Worm (Caenorhabditis elegans) whole organism, L3 larva: Measurements from ENCODE around the gene M03F4.6.

Experiments
- ZK546.5 ChIP-seq: sonication (generic microtip); optimal IDR thresholded peaks from 2 replicates; lab custom pipeline; 2017; ENCODE audit warnings: missing biosample characterization, missing genetic modification characterization
- aly-2 ChIP-seq: fragments of 150-350 bp; optimal IDR thresholded peaks from 2 replicates; lab custom pipeline; 2014; ENCODE audit warnings: missing biosample characterization, missing genetic modification characterization
- ama-1 ChIP-seq: fragments of 150-350 bp; optimal IDR thresholded peaks from 2 replicates; lab custom pipeline; 2018
- ceh-16 ChIP-seq: sonication (generic microtip); optimal IDR thresholded peaks from 2 replicates; lab custom pipeline; 2017; ENCODE audit warnings: missing biosample characterization, missing genetic modification characterization
- ceh-28 ChIP-seq: fragments of 150-350 bp; optimal IDR thresholded peaks from 2 replicates; lab custom pipeline; 2014; ENCODE audit warnings: missing biosample characterization, missing genetic modification reagents, missing genetic modification characterization
- ceh-82 ChIP-seq: fragments of 150-350 bp; optimal IDR thresholded peaks from 2 replicates; lab custom pipeline; 2014; ENCODE audit warnings: missing biosample characterization, missing genetic modification characterization
- ceh-9 ChIP-seq: sonication (generic microtip); optimal IDR thresholded peaks from 2 replicates; lab custom pipeline; 2018; ENCODE audit warnings: missing biosample characterization, missing genetic modification characterization
- daf-12 ChIP-seq: fragments of 150-350 bp; optimal IDR thresholded peaks from 2 replicates; lab custom pipeline; 2014; ENCODE audit warnings: missing biosample characterization, missing genetic modification reagents, missing genetic modification characterization
- egl-5 ChIP-seq: fragments of 150-350 bp; optimal IDR thresholded peaks from 2 replicates; lab custom pipeline; 2017; ENCODE audit warnings: missing biosample characterization, missing genetic modification reagents, missing genetic modification characterization, inconsistent platforms
- elt-1 ChIP-seq: fragments of 150-350 bp; optimal IDR thresholded peaks from 2 replicates; lab custom pipeline; 2014; ENCODE audit warnings: missing biosample characterization, missing genetic modification characterization
- elt-2 ChIP-seq: sonication (generic microtip); optimal IDR thresholded peaks from 2 replicates; lab custom pipeline; 2016; ENCODE audit warnings: missing genetic modification reagents, mild to moderate bottlenecking, missing genetic modification characterization, missing compliant biosample characterization
- elt-3 ChIP-seq, 3 experiments: fragments of 150-350 bp in 1 of 3; sonication (generic microtip) in 2 of 3; optimal IDR thresholded peaks; 2 replicates in 2 of 3; 4 replicates in 1 of 3; lab custom pipeline; 2014 to 2017; ENCODE audit warnings: missing biosample characterization in 3 of 3, missing genetic modification characterization in 3 of 3
- eor-1 ChIP-seq, 2 experiments: fragments of 150-350 bp; optimal IDR thresholded peaks; 2 replicates each; lab custom pipeline; 2014 to 2018; ENCODE audit warnings: missing biosample characterization in 2 of 2, missing genetic modification characterization in 2 of 2
- fkh-10 ChIP-seq: sonication (generic microtip); optimal IDR thresholded peaks from 2 replicates; lab custom pipeline; 2017; ENCODE audit warnings: missing biosample characterization, missing genetic modification reagents, missing genetic modification characterization
- fos-1 ChIP-seq: fragments of 150-350 bp; optimal IDR thresholded peaks from 2 replicates; lab custom pipeline; 2014; ENCODE audit warnings: missing biosample characterization, missing genetic modification characterization
- hmg-11 ChIP-seq: sonication (generic microtip); optimal IDR thresholded peaks from 2 replicates; lab custom pipeline; 2016; ENCODE audit warnings: missing genetic modification characterization, missing compliant biosample characterization
- jun-1 ChIP-seq: fragments of 150-350 bp; optimal IDR thresholded peaks from 2 replicates; lab custom pipeline; 2014; ENCODE audit warnings: missing biosample characterization, missing genetic modification reagents, missing genetic modification characterization
- lin-15B ChIP-seq: fragments of 150-350 bp; optimal IDR thresholded peaks from 2 replicates; lab custom pipeline; 2014; ENCODE audit warnings: missing biosample characterization, missing genetic modification characterization
- lin-39 ChIP-seq: fragments of 150-350 bp; optimal IDR thresholded peaks from 2 replicates; lab custom pipeline; 2018; ENCODE audit warnings: missing biosample characterization, missing genetic modification reagents, missing genetic modification characterization
- lsy-12 ChIP-seq: sonication (generic microtip); optimal IDR thresholded peaks from 2 replicates; lab custom pipeline; 2016; ENCODE audit warnings: mild to moderate bottlenecking, missing genetic modification characterization, missing compliant biosample characterization
- mdl-1 ChIP-seq: fragments of 150-350 bp; optimal IDR thresholded peaks from 2 replicates; lab custom pipeline; 2014; ENCODE audit warnings: missing biosample characterization, missing genetic modification characterization
- mml-1 ChIP-seq: fragments of 150-350 bp; sonication (generic microtip); optimal IDR thresholded peaks from 3 replicates; lab custom pipeline; 2014; ENCODE audit warnings: missing biosample characterization, missing genetic modification characterization
- nfya-1 ChIP-seq: sonication (generic microtip); optimal IDR thresholded peaks from 2 replicates; lab custom pipeline; 2017; ENCODE audit warnings: missing genetic modification characterization, mild to moderate bottlenecking, missing compliant biosample characterization, antibody characterized with exemption, moderate library complexity; ENCODE audit not compliant: insufficient read depth
- nhr-11 ChIP-seq: fragments of 150-350 bp; optimal IDR thresholded peaks from 2 replicates; lab custom pipeline; 2014; ENCODE audit warnings: missing biosample characterization, missing genetic modification characterization
- nhr-12 ChIP-seq: fragments of 150-350 bp; optimal IDR thresholded peaks from 2 replicates; lab custom pipeline; 2014; ENCODE audit warnings: missing biosample characterization, missing genetic modification characterization
- nhr-23 ChIP-seq: fragments of 150-350 bp; optimal IDR thresholded peaks from 2 replicates; lab custom pipeline; 2014; ENCODE audit warnings: missing biosample characterization, missing genetic modification reagents, missing genetic modification characterization
- nhr-237 ChIP-seq: fragments of 150-350 bp; optimal IDR thresholded peaks from 2 replicates; lab custom pipeline; 2014; ENCODE audit warnings: missing biosample characterization, missing genetic modification characterization
- nhr-43 ChIP-seq: sonication (generic microtip); optimal IDR thresholded peaks from 2 replicates; lab custom pipeline; 2016; ENCODE audit warnings: mild to moderate bottlenecking, missing genetic modification characterization, missing compliant biosample characterization; ENCODE audit not compliant: poor library complexity, severe bottlenecking
- nhr-67 ChIP-seq: fragments of 150-350 bp; optimal IDR thresholded peaks from 2 replicates; lab custom pipeline; 2014; ENCODE audit warnings: missing biosample characterization, missing genetic modification characterization
- nhr-76 ChIP-seq: fragments of 150-350 bp; sonication (generic microtip); optimal IDR thresholded peaks from 5 replicates; lab custom pipeline; 2014; ENCODE audit warnings: missing biosample characterization, missing genetic modification characterization
- nhr-77 ChIP-seq: fragments of 150-350 bp; optimal IDR thresholded peaks from 2 replicates; lab custom pipeline; 2014; ENCODE audit warnings: missing biosample characterization, missing genetic modification characterization
- pha-4 ChIP-seq: fragments of 150-350 bp; optimal IDR thresholded peaks from 2 replicates; lab custom pipeline; 2014; ENCODE audit warnings: missing biosample characterization, missing genetic modification reagents, missing genetic modification characterization
- pqm-1 ChIP-seq: fragments of 150-350 bp; optimal IDR thresholded peaks from 2 replicates; lab custom pipeline; 2017; ENCODE audit warnings: missing biosample characterization, missing genetic modification characterization, inconsistent platforms
- sea-2 ChIP-seq: fragments of 150-350 bp; sonication (generic microtip); optimal IDR thresholded peaks from 4 replicates; lab custom pipeline; 2014; ENCODE audit warnings: missing biosample characterization, missing genetic modification reagents, missing genetic modification characterization
- skn-1 ChIP-seq: fragments of 150-350 bp; optimal IDR thresholded peaks from 2 replicates; lab custom pipeline; 2014; ENCODE audit warnings: missing biosample characterization, missing genetic modification characterization
- snpc-4 ChIP-seq: fragments of 150-350 bp; optimal IDR thresholded peaks from 2 replicates; lab custom pipeline; 2014; ENCODE audit warnings: missing biosample characterization, missing genetic modification characterization
- tbx-2 ChIP-seq: sonication (generic microtip); optimal IDR thresholded peaks from 2 replicates; lab custom pipeline; 2016; ENCODE audit warnings: mild to moderate bottlenecking, missing genetic modification characterization, missing compliant biosample characterization
- unc-39 ChIP-seq: sonication (generic microtip); optimal IDR thresholded peaks from 4 replicates; lab custom pipeline; 2017; ENCODE audit warnings: missing biosample characterization, missing genetic modification characterization
- unc-62 ChIP-seq: fragments of 150-350 bp; sonication (generic microtip); optimal IDR thresholded peaks from 4 replicates; lab custom pipeline; 2014; ENCODE audit warnings: missing biosample characterization, missing genetic modification reagents, missing genetic modification characterization
- zag-1 ChIP-seq: fragments of 150-350 bp; optimal IDR thresholded peaks from 2 replicates; lab custom pipeline; 2014; ENCODE audit warnings: missing biosample characterization, missing genetic modification characterization
- ztf-11 ChIP-seq: fragments of 150-350 bp; optimal IDR thresholded peaks from 2 replicates; lab custom pipeline; 2014; ENCODE audit warnings: missing biosample characterization, missing genetic modification characterization
- ztf-4 ChIP-seq: fragments of 150-350 bp; optimal IDR thresholded peaks from 2 replicates; lab custom pipeline; 2014; ENCODE audit warnings: missing biosample characterization, missing genetic modification characterization

The M03F4.6 gene

ce11 chrX:4960422-4960821, 8.7 kb downstream of the M03F4.6 start, which contains the start of gene act-4:
Gene act-4, plus strand, starts transcription at chrX:4960621.
- TF ChIP-seq lsy-12 (peak; percentile 44), ceh-16 (tag; lab: Kevin White, UChicago) (no peak), zag-1 (tag; lab: Kevin White, UChicago) (no peak), nhr-77 (tag; lab: Kevin White, UChicago) (no peak), mdl-1 (peak; percentile 45), snpc-4 (no peak), eor-1 (tag; optimal IDR thresholded peaks at IDR 0.05; lab: Kevin White, UChicago) (no peak), ztf-4 (tag; lab: Kevin White, UChicago) (no peak), lin-15B (tag; lab: Kevin White, UChicago) (peak; percentile 37), nhr-11 (tag; lab: Kevin White, UChicago) (no peak), hmg-11 (tag; lab: Kevin White, UChicago) (peak; percentile 91), fkh-10 (GFP tag; lab: Kevin White, UChicago) (peak; percentile 48), nhr-67 (tag; lab: Kevin White, UChicago) (no peak), elt-3 (tag; optimal IDR thresholded peaks at IDR 0.05; lab: Kevin White, UChicago) (no peak), nfya-1 (tag; lab: Kevin White, UChicago) (peak; percentile 100), mml-1 (tag; lab: Kevin White, UChicago) (no peak), skn-1 (tag; lab: Kevin White, UChicago) (no peak), egl-5 (tag; lab: Kevin White, UChicago) (peak; percentile 44), ZK546.5 (tag; lab: Kevin White, UChicago) (no peak), elt-2 (tag; lab: Kevin White, UChicago) (no peak), sea-2 (GFP tag; lab: Kevin White, UChicago) (no peak), tbx-2 (tag; lab: Kevin White, UChicago) (peak; percentile 10), nhr-43 (tag; lab: Kevin White, UChicago) (no peak), nhr-23 (tag; lab: Kevin White, UChicago) (peak; percentile 5), lin-39 (tag; lab: Kevin White, UChicago) (peak; percentile 58), aly-2 (no peak), pha-4 (peak; percentile 45), nhr-237 (tag; lab: Kevin White, UChicago) (no peak), pqm-1 (tag; lab: Kevin White, UChicago) (no peak), nhr-12 (tag; lab: Kevin White, UChicago) (no peak), ama-1 (lab: Kevin White, UChicago) (peak; percentile 96), unc-62 (GFP tag; lab: Kevin White, UChicago) (no peak), jun-1 (tag; lab: Kevin White, UChicago) (no peak)
- TF ChIP-seq, all 47 proteins: peak for 12

ce11 chrX:4959440-4959839, 9.7 kb downstream of the M03F4.6 start:
- TF ChIP-seq nfya-1 (tag; lab: Kevin White, UChicago) (peak; percentile 4), egl-5 (tag; lab: Kevin White, UChicago) (peak; percentile 56), zag-1 (tag; lab: Kevin White, UChicago) (no peak), fos-1 (tag; lab: Kevin White, UChicago) (no peak), nhr-237 (tag; lab: Kevin White, UChicago) (no peak)

ce11 chrX:4958986-4959385, 10.1 kb downstream of the M03F4.6 start:
- TF ChIP-seq pha-4 (peak; percentile 54), nhr-11 (tag; lab: Kevin White, UChicago) (no peak), nhr-67 (tag; lab: Kevin White, UChicago) (no peak), mdl-1 (no peak)

ce11 chrX:4957259-4957658, 11.9 kb downstream of the M03F4.6 start, which contains the start of gene M03F4.4:
Gene M03F4.4, minus strand, starts transcription at chrX:4957418.
- TF ChIP-seq eor-1 (tag; optimal IDR thresholded peaks at IDR 0.05; lab: Kevin White, UChicago): no peak
- peak; percentile 20 for TF ChIP-seq pha-4
- no peak for TF ChIP-seq sea-2 (GFP tag; lab: Kevin White, UChicago)
- no peak for TF ChIP-seq unc-62 (GFP tag; lab: Kevin White, UChicago)
- no peak for TF ChIP-seq snpc-4
- TF ChIP-seq ZK546.5 (tag; lab: Kevin White, UChicago): no peak
- no peak for TF ChIP-seq ceh-16 (tag; lab: Kevin White, UChicago)
- no peak for TF ChIP-seq nhr-43 (tag; lab: Kevin White, UChicago)
- no peak for TF ChIP-seq ceh-82 (tag; lab: Kevin White, UChicago)
- TF ChIP-seq nhr-11 (tag; lab: Kevin White, UChicago): peak; percentile 7
- no peak for TF ChIP-seq elt-1 (tag; lab: Kevin White, UChicago)
- TF ChIP-seq zag-1 (tag; lab: Kevin White, UChicago): no peak
- TF ChIP-seq egl-5 (tag; lab: Kevin White, UChicago): peak; percentile 45
- TF ChIP-seq nhr-77 (tag; lab: Kevin White, UChicago): no peak
- no peak for TF ChIP-seq fkh-10 (GFP tag; lab: Kevin White, UChicago)
- no peak for TF ChIP-seq elt-3 (tag; optimal IDR thresholded peaks at IDR 0.05; lab: Kevin White, UChicago)
- no peak for TF ChIP-seq ceh-28 (tag; lab: Kevin White, UChicago)
- TF ChIP-seq tbx-2 (tag; lab: Kevin White, UChicago): no peak
- TF ChIP-seq unc-39 (tag; lab: Kevin White, UChicago): no peak
- TF ChIP-seq nhr-237 (tag; lab: Kevin White, UChicago): no peak
- TF ChIP-seq ztf-11: no peak
- TF ChIP-seq lin-15B (tag; lab: Kevin White, UChicago): no peak
- no peak for TF ChIP-seq nhr-23 (tag; lab: Kevin White, UChicago)
- no peak for TF ChIP-seq jun-1 (tag; lab: Kevin White, UChicago)
- no peak for TF ChIP-seq ceh-9
- no peak for TF ChIP-seq lsy-12
- TF ChIP-seq pqm-1 (tag; lab: Kevin White, UChicago): no peak
- TF ChIP-seq ama-1 (lab: Kevin White, UChicago): no peak
- no peak for TF ChIP-seq daf-12 (tag; lab: Kevin White, UChicago)
- TF ChIP-seq nhr-76 (tag; lab: Kevin White, UChicago): no peak
- TF ChIP-seq fos-1 (tag; lab: Kevin White, UChicago): no peak
- no peak for TF ChIP-seq hmg-11 (tag; lab: Kevin White, UChicago)
